Worm (Caenorhabditis elegans): ENCODE measurements around the gene F59A1.18.

DNA sequence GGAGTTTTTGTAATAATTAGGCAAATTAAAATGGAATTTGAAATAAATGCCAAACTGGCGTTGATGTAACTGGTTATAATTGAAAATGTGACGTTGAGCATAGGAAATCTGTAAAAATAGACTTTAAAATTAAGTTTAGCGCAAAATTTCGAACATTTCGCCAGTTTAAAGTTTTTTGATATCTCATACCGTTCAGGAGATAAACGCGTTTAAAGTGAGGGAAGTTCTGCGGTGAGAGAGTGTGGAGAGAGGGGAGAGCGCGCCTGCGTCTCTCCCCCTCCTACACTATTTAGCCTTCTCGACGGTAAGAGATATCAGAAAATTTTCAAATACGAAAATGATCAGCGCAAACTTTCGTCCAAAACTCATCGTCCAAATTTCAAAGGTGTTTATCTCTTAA is 10.2 kb downstream of the F59A1.18 start, which contains the start of gene str-92:
- TF ChIP-seq nhr-28 (tag; optimal IDR thresholded peaks at IDR 0.05) (no peak), nhr-76 (tag; optimal IDR thresholded peaks at IDR 0.05) (no peak), pha-4 (GFP tag; IDR thresholded peaks at IDR 0.05) (no peak), pha-4 (tag; optimal IDR thresholded peaks at IDR 0.05) (no peak), tag-97 (GFP tag; IDR thresholded peaks at IDR 0.05) (no peak), nhr-10 (tag; optimal IDR thresholded peaks at IDR 0.05) (no peak), fkh-10 (GFP tag; optimal IDR thresholded peaks at IDR 0.05) (no peak), Y105C5A.15 (GFP tag; IDR thresholded peaks at IDR 0.05) (no peak), zfp-3 (GFP tag; conservative IDR thresholded peaks at IDR 0.05) (no peak), spr-3 (GFP tag; optimal IDR thresholded peaks at IDR 0.05) (no peak), snpc-4 (tag; optimal IDR thresholded peaks at IDR 0.05) (no peak), ZK546.5 (tag; optimal IDR thresholded peaks at IDR 0.05) (no peak), daf-12 (tag; optimal IDR thresholded peaks at IDR 0.05) (no peak), mep-1 (tag; optimal IDR thresholded peaks at IDR 0.05) (no peak)

Data from whole organism, L4 larva.